Worm (Caenorhabditis elegans): Measurements from ENCODE around the gene rif-1.2.

rif-1.2 gene

ce11 chrX:12362951-12363486, 8.2 kb downstream of the rif-1.2 start:
- TF ChIP-seq snpc-4 (tag; optimal IDR thresholded peaks at IDR 0.05) (no peak), ham-2 (GFP tag; optimal IDR thresholded peaks at IDR 0.05) (no peak), elt-1 (tag; optimal IDR thresholded peaks at IDR 0.05; ENCODE audit: borderline replicate concordance, insufficient read depth) (no peak), lin-32 (GFP tag; optimal IDR thresholded peaks at IDR 0.05) (no peak), nhr-28 (tag; optimal IDR thresholded peaks at IDR 0.05) (peak; percentile 21), ztf-11 (tag; optimal IDR thresholded peaks at IDR 0.05) (no peak), nhr-76 (tag; optimal IDR thresholded peaks at IDR 0.05) (no peak), ceh-83 (GFP tag; optimal IDR thresholded peaks at IDR 0.05) (no peak), blmp-1 (tag; optimal IDR thresholded peaks at IDR 0.05) (no peak), flh-1 (GFP tag; optimal IDR thresholded peaks at IDR 0.05) (no peak), bed-3 (GFP tag; optimal IDR thresholded peaks at IDR 0.05) (no peak), unc-120 (tag; optimal IDR thresholded peaks at IDR 0.05; ENCODE audit: poor library complexity, severe bottlenecking) (peak; percentile 7), unc-39 (tag; optimal IDR thresholded peaks at IDR 0.05) (no peak), nhr-237 (tag; optimal IDR thresholded peaks at IDR 0.05) (peak; percentile 99), ces-1 (GFP tag; optimal IDR thresholded peaks at IDR 0.05) (peak; percentile 62), cnd-1 (tag; optimal IDR thresholded peaks at IDR 0.05) (no peak), unc-62 (GFP tag; optimal IDR thresholded peaks at IDR 0.05) (peak; percentile 61), drap-1 (GFP tag; optimal IDR thresholded peaks at IDR 0.05) (peak; percentile 63), ceh-39 (tag; optimal IDR thresholded peaks at IDR 0.05) (peak; percentile 36), nhr-12 (tag; optimal IDR thresholded peaks at IDR 0.05) (no peak), ceh-43 (GFP tag; optimal IDR thresholded peaks at IDR 0.05) (no peak), nhr-2 (tag; optimal IDR thresholded peaks at IDR 0.05) (peak; percentile 30), lin-13 (tag; optimal IDR thresholded peaks at IDR 0.05) (no peak), lsy-2 (tag; optimal IDR thresholded peaks at IDR 0.05) (peak; percentile 81), sptf-1 (tag; optimal IDR thresholded peaks at IDR 0.05) (no peak), pha-4 (tag; optimal IDR thresholded peaks at IDR 0.05) (peak; percentile 56), zip-8 (tag; optimal IDR thresholded peaks at IDR 0.05) (no peak), elt-3 (tag; optimal IDR thresholded peaks at IDR 0.05) (peak; percentile 67), tbx-8 (GFP tag; optimal IDR thresholded peaks at IDR 0.05) (no peak), hlh-1 (tag; optimal IDR thresholded peaks at IDR 0.05) (peak; percentile 8), sem-2 (GFP tag; optimal IDR thresholded peaks at IDR 0.05) (no peak), mab-5 (tag; optimal IDR thresholded peaks at IDR 0.05) (peak; percentile 70), M03D4.4 (tag; optimal IDR thresholded peaks at IDR 0.05) (no peak), mep-1 (tag; optimal IDR thresholded peaks at IDR 0.05) (peak; percentile 49), mls-2 (tag; optimal IDR thresholded peaks at IDR 0.05) (no peak)

DNA sequence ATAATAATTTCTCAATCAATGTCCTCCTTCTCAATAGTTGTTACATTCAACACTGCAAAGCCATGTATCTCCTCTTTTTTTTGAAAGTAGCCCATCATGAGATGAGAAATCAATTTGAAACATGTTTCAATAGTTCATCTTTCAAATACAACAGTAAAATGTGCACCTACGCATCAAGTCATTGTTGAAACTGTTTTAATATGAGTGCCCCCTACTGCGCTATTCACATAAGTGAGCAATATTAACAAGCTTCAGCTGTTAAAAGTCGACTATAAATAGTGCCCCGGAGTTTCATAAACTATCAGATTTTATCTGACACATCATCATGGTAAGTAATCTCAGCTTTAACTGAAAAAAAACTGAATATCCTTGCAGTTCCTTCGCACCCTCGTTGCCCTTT, 10.8 kb downstream of the rif-1.2 start, which contains the start of the genes nspc-15 and F19H6.6:
TSS of gene nspc-15 (plus strand) at position 301 of the 400 bp plus-strand sequence.
TSS of gene F19H6.6 (plus strand) at position 384 of the 400 bp plus-strand sequence.
- no peak for TF ChIP-seq zip-8 (tag; optimal IDR thresholded peaks at IDR 0.05)

ce11 chrX:12358957-12359356, 12.3 kb downstream of the rif-1.2 start, which contains the start of gene nspc-14:
TSS of gene nspc-14 (minus strand) at chrX:12359057.
- no peak for TF ChIP-seq pha-4 (tag; optimal IDR thresholded peaks at IDR 0.05)
- no peak for TF ChIP-seq flh-1 (GFP tag; optimal IDR thresholded peaks at IDR 0.05)
- TF ChIP-seq nhr-2 (tag; optimal IDR thresholded peaks at IDR 0.05), result no peak
- no peak for TF ChIP-seq unc-39 (tag; optimal IDR thresholded peaks at IDR 0.05)
- TF ChIP-seq bed-3 (GFP tag; optimal IDR thresholded peaks at IDR 0.05), result no peak
- no peak for TF ChIP-seq lin-13 (tag; optimal IDR thresholded peaks at IDR 0.05)
- no peak for TF ChIP-seq snpc-4 (tag; optimal IDR thresholded peaks at IDR 0.05)
- no peak for TF ChIP-seq lsy-2 (tag; optimal IDR thresholded peaks at IDR 0.05)
- TF ChIP-seq nhr-28 (tag; optimal IDR thresholded peaks at IDR 0.05), result no peak
- no peak for TF ChIP-seq M03D4.4 (tag; optimal IDR thresholded peaks at IDR 0.05)
- TF ChIP-seq elt-3 (tag; optimal IDR thresholded peaks at IDR 0.05), result no peak
- TF ChIP-seq ceh-43 (GFP tag; optimal IDR thresholded peaks at IDR 0.05), result no peak

ce11 chrX:12357127-12357526, 14.1 kb downstream of the rif-1.2 start, which contains the start of gene nspc-13:
TSS of gene nspc-13 (plus strand) at chrX:12357427.
- TF ChIP-seq sptf-1 (tag; optimal IDR thresholded peaks at IDR 0.05) (no peak), mls-2 (tag; optimal IDR thresholded peaks at IDR 0.05) (no peak), lin-32 (GFP tag; optimal IDR thresholded peaks at IDR 0.05) (no peak), mep-1 (tag; optimal IDR thresholded peaks at IDR 0.05) (no peak), drap-1 (GFP tag; optimal IDR thresholded peaks at IDR 0.05) (no peak), elt-3 (tag; optimal IDR thresholded peaks at IDR 0.05) (no peak), unc-39 (tag; optimal IDR thresholded peaks at IDR 0.05) (no peak), hlh-1 (tag; optimal IDR thresholded peaks at IDR 0.05) (no peak), mab-5 (tag; optimal IDR thresholded peaks at IDR 0.05) (no peak), nhr-76 (tag; optimal IDR thresholded peaks at IDR 0.05) (no peak), tbx-8 (GFP tag; optimal IDR thresholded peaks at IDR 0.05) (no peak), unc-62 (GFP tag; optimal IDR thresholded peaks at IDR 0.05) (no peak), ztf-11 (tag; optimal IDR thresholded peaks at IDR 0.05) (no peak), flh-1 (GFP tag; optimal IDR thresholded peaks at IDR 0.05) (no peak), ceh-83 (GFP tag; optimal IDR thresholded peaks at IDR 0.05) (no peak), nhr-28 (tag; optimal IDR thresholded peaks at IDR 0.05) (no peak), nhr-237 (tag; optimal IDR thresholded peaks at IDR 0.05) (no peak)

Data from whole organism, mixed stage, embryonic.